Worm (Caenorhabditis elegans) whole organism, mixed stage, embryonic: ENCODE measurements around the gene sftd-3.

Source experiments
- lsy-2 ChIP-seq: fragments of 150-350 bp; optimal IDR thresholded peaks from 2 replicates; lab custom pipeline; 2014; ENCODE audit warnings: missing biosample characterization, missing genetic modification characterization
- tbx-8 ChIP-seq: fragments of 200-800 bp; sonication (Bioruptor generic); optimal IDR thresholded peaks from 2 replicates; lab custom pipeline; 2018; ENCODE audit warnings: mild to moderate bottlenecking, missing genetic modification characterization, moderate library complexity, missing compliant biosample characterization
- zip-8 ChIP-seq: fragments of 150-350 bp; optimal IDR thresholded peaks from 2 replicates; lab custom pipeline; 2014; ENCODE audit warnings: missing biosample characterization, missing genetic modification characterization

DNA sequence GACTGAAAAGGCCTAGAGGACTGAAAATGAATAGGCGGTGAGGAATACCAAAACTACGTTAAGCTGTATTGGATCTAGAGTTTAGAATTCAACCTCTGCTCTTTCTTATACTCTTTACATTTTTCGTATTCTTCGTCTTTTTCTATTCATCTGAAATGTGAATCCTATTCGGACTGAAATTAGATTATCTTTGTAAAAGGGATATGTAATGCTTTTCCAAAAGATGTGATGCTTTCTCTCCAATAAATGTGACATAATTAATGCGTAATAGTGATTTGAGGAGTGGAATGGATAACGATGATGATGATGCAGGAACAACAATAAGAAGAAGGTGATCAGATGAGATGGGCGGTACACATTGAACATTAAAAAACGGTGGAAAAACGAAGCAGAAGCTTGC, 15.3 kb downstream of the sftd-3 start:
- TF ChIP-seq tbx-8 (GFP tag; lab: Kevin White, UChicago) (no peak), lsy-2 (tag; lab: Kevin White, UChicago) (no peak), zip-8 (tag; lab: Kevin White, UChicago) (no peak)
